Worm (Caenorhabditis elegans): ENCODE measurements around the gene R08F11.7.
A peak's percentile ranks its signal among the peaks of the same experiment; 100 is the strongest.

Gene R08F11.7

DNA sequence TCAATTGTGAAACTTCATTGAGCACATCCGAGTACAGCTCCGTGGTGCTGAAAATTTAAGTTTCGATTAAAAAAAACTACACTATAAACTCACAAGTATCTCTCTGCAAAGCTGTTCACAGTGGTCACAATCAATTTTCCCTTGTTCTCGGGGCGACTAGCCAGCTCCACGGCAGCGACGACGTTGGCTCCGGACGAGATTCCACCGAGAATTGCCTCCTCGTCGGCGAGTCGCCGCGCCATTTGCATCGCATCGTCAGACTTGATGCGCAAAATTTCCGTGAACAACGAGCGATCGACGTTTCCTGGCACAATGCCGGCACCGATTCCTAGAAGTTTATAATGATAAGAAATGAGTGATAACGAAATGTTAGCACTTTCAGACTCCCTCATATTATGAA lies 15.2 kb upstream of the R08F11.7 start:
- TF ChIP-seq hpl-2 (GFP tag; optimal IDR thresholded peaks at IDR 0.05) (no peak), sup-37 (GFP tag; optimal IDR thresholded peaks at IDR 0.05) (no peak), elt-2 (tag; optimal IDR thresholded peaks at IDR 0.05) (peak; percentile 14)

ce11 chrV:3776086-3776589 lies 13.7 kb upstream of the R08F11.7 start, which contains the start of gene cysl-3:
Gene cysl-3 (minus strand): TSS chrV:3776136.
- no peak for TF ChIP-seq fos-1 (tag; optimal IDR thresholded peaks at IDR 0.05)
- TF ChIP-seq F16B12.6 (tag; optimal IDR thresholded peaks at IDR 0.05), result no peak
- no peak for TF ChIP-seq fkh-4 (tag; optimal IDR thresholded peaks at IDR 0.05; ENCODE audit: borderline replicate concordance)
- no peak for TF ChIP-seq fkh-8 (tag; optimal IDR thresholded peaks at IDR 0.05)
- TF ChIP-seq nhr-12 (tag; optimal IDR thresholded peaks at IDR 0.05), result no peak
- no peak for TF ChIP-seq snpc-4 (tag; optimal IDR thresholded peaks at IDR 0.05)
- TF ChIP-seq ceh-82 (tag; optimal IDR thresholded peaks at IDR 0.05), result no peak
- no peak for TF ChIP-seq lin-35 (GFP tag; optimal IDR thresholded peaks at IDR 0.05)
- TF ChIP-seq ceh-90 (tag; optimal IDR thresholded peaks at IDR 0.05), result no peak
- TF ChIP-seq swsn-7 (tag; optimal IDR thresholded peaks at IDR 0.05), result no peak
- TF ChIP-seq sptf-1 (tag; optimal IDR thresholded peaks at IDR 0.05), result no peak
- no peak for TF ChIP-seq ets-5 (GFP tag; IDR thresholded peaks at IDR 0.05)
- TF ChIP-seq isw-1 (GFP tag; IDR thresholded peaks at IDR 0.05), result no peak

ce11 chrV:3776946-3777345 lies 12.9 kb upstream of the R08F11.7 start:
- TF ChIP-seq nhr-20 (tag; optimal IDR thresholded peaks at IDR 0.05) (peak; percentile 33), nhr-76 (tag; optimal IDR thresholded peaks at IDR 0.05) (no peak), elt-2 (tag; optimal IDR thresholded peaks at IDR 0.05) (peak; percentile 61), irx-1 (tag; optimal IDR thresholded peaks at IDR 0.05) (no peak), ztf-11 (tag; optimal IDR thresholded peaks at IDR 0.05) (no peak), lin-14 (GFP tag; optimal IDR thresholded peaks at IDR 0.05) (peak; percentile 51), efl-1 (optimal IDR thresholded peaks at IDR 0.05) (no peak), efl-1 (GFP tag; optimal IDR thresholded peaks at IDR 0.05 in 1 of 2) (peak in 1 of 2 experiments; percentile 87), fkh-8 (tag; optimal IDR thresholded peaks at IDR 0.05) (no peak), snu-23 (GFP tag; optimal IDR thresholded peaks at IDR 0.05) (peak; percentile 32), elt-3 (tag; optimal IDR thresholded peaks at IDR 0.05) (peak in 1 of 6 experiments; percentile 12), mdl-1 (tag; optimal IDR thresholded peaks at IDR 0.05) (peak in 1 of 2 experiments; percentile 28), blmp-1 (tag; optimal IDR thresholded peaks at IDR 0.05) (peak; percentile 43), aha-1 (tag; optimal IDR thresholded peaks at IDR 0.05) (no peak), lin-35 (GFP tag; optimal IDR thresholded peaks at IDR 0.05) (peak in 1 of 2 experiments; percentile 37), nhr-85 (tag) (peak; percentile 69)

- peak; percentile 62 for TF ChIP-seq elt-2 (tag; optimal IDR thresholded peaks at IDR 0.05)
- no peak for TF ChIP-seq grh-1 (GFP tag; IDR thresholded peaks at IDR 0.05)
These were observed 5.6 kb upstream of the R08F11.7 start, which contains the start of gene R08F11.1 for ce11 chrV:3784167-3784734. Gene R08F11.1 (minus strand): TSS chrV:3784217.

ce11 chrV:3788538-3788937 lies 1.3 kb upstream of the R08F11.7 start:
- TF ChIP-seq nhr-76 (tag; optimal IDR thresholded peaks at IDR 0.05) (no peak), fkh-8 (tag; optimal IDR thresholded peaks at IDR 0.05) (peak; percentile 32), egl-27 (tag; optimal IDR thresholded peaks at IDR 0.05) (no peak), lin-14 (GFP tag; optimal IDR thresholded peaks at IDR 0.05) (peak; percentile 56), efl-1 (optimal IDR thresholded peaks at IDR 0.05) (no peak), efl-1 (GFP tag; optimal IDR thresholded peaks at IDR 0.05 in 1 of 2) (peak in 1 of 2 experiments; percentile 64), C34B4.2 (tag; optimal IDR thresholded peaks at IDR 0.05) (no peak), blmp-1 (tag; optimal IDR thresholded peaks at IDR 0.05) (no peak), pax-3 (tag; optimal IDR thresholded peaks at IDR 0.05) (peak; percentile 1), fkh-10 (GFP tag; optimal IDR thresholded peaks at IDR 0.05) (peak; percentile 79)
